Fruit fly (Drosophila melanogaster): ENCODE results near the gene CG13983.

Gene CG13983

DNA sequence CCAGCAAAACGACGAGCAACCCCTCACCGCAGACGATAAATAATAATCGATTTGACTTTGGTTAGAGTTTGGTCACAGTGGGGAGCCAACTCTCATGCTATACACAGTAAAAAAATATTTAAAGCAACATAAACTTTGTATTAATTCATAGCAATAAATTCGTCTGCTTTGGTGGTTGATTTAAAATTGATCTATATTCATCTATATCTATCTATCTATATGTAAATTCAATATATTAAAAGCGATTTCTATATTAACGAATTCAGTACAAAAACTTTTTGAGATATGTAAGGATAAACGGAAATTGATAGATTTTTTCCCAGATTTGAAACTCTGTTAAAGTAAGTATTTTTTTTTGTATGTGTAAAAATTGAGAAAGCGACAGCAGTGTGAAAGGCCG is 45.6 kb upstream of the CG13983 start (continued):
- TF ChIP-seq pum (GFP tag; optimal IDR thresholded peaks at IDR 0.05) (no peak), CG43689 (GFP tag; IDR thresholded peaks at IDR 0.05) (no peak), ato (GFP tag; IDR thresholded peaks at IDR 0.05; ENCODE audit: partially characterized antibody) (no peak), CG4820 (GFP tag; optimal IDR thresholded peaks at IDR 0.05) (no peak), lilli (GFP tag; optimal IDR thresholded peaks at IDR 0.05) (no peak), CG34224 (GFP tag; IDR thresholded peaks at IDR 0.05; ENCODE audit: partially characterized antibody) (no peak), CG12299 (tag; optimal IDR thresholded peaks at IDR 0.05) (no peak), CG3847 (GFP tag; IDR thresholded peaks at IDR 0.05) (no peak), br (optimal IDR thresholded peaks at IDR 0.05) (no peak), pita (GFP tag; optimal IDR thresholded peaks at IDR 0.05) (no peak), org-1 (GFP tag; optimal IDR thresholded peaks at IDR 0.05) (no peak), ind (GFP tag; optimal IDR thresholded peaks at IDR 0.05) (no peak), cg (GFP tag; optimal IDR thresholded peaks at IDR 0.05) (no peak), CG17802 (tag; optimal IDR thresholded peaks at IDR 0.05) (no peak), CG18262 (tag; optimal IDR thresholded peaks at IDR 0.05) (peak; percentile 47), CG7556 (GFP tag; optimal IDR thresholded peaks at IDR 0.05) (peak; percentile 33), onecut (GFP tag; IDR thresholded peaks at IDR 0.05) (no peak), rib (GFP tag; IDR thresholded peaks at IDR 0.05) (no peak), CG30403 (GFP tag; optimal IDR thresholded peaks at IDR 0.05) (no peak), NC2α (GFP tag; optimal IDR thresholded peaks at IDR 0.05) (no peak), CG9437 (GFP tag; optimal IDR thresholded peaks at IDR 0.05) (no peak), pros (GFP tag; optimal IDR thresholded peaks at IDR 0.05) (no peak), Hsf (GFP tag; optimal IDR thresholded peaks at IDR 0.05) (no peak), Dbx (GFP tag; IDR thresholded peaks at IDR 0.05) (no peak), jumu (GFP tag; optimal IDR thresholded peaks at IDR 0.05) (no peak), sd (tag; optimal IDR thresholded peaks at IDR 0.05) (no peak), fd64A (GFP tag; optimal IDR thresholded peaks at IDR 0.05) (no peak), Hr51 (GFP tag; optimal IDR thresholded peaks at IDR 0.05) (peak in 1 of 2 experiments; percentile 22), disco-r (GFP tag; optimal IDR thresholded peaks at IDR 0.05) (no peak), Hey (tag; optimal IDR thresholded peaks at IDR 0.05) (no peak), CG17912 (GFP tag; optimal IDR thresholded peaks at IDR 0.05) (no peak), fru (optimal IDR thresholded peaks at IDR 0.05) (no peak), CG32772 (GFP tag; IDR thresholded peaks at IDR 0.05) (no peak), CG11456 (GFP tag; IDR thresholded peaks at IDR 0.05) (no peak), Meics (GFP tag; optimal IDR thresholded peaks at IDR 0.05) (peak; percentile 12), sob (GFP tag; IDR thresholded peaks at IDR 0.05) (no peak), tna (GFP tag; IDR thresholded peaks at IDR 0.05; ENCODE audit: partially characterized antibody) (no peak), CG12744 (GFP tag; optimal IDR thresholded peaks at IDR 0.05) (no peak), vvl (GFP tag; IDR thresholded peaks at IDR 0.05) (no peak), stc (GFP tag; IDR thresholded peaks at IDR 0.05) (no peak), CG5245 (GFP tag; optimal IDR thresholded peaks at IDR 0.05) (no peak), mirr (GFP tag; optimal IDR thresholded peaks at IDR 0.05) (no peak), gro (GFP tag; optimal IDR thresholded peaks at IDR 0.05) (no peak), Stat92E (GFP tag; optimal IDR thresholded peaks at IDR 0.05) (no peak), caup (GFP tag; optimal IDR thresholded peaks at IDR 0.05; ENCODE audit: severe bottlenecking) (no peak), jigr1 (GFP tag; IDR thresholded peaks at IDR 0.05) (no peak), Dfd (GFP tag; optimal IDR thresholded peaks at IDR 0.05) (no peak), row (GFP tag; IDR thresholded peaks at IDR 0.05) (0 out of 3 replicates have a peak, but pooled peaks have one; percentile 23), Vsx1 (GFP tag; optimal IDR thresholded peaks at IDR 0.05) (no peak), lab (GFP tag; optimal IDR thresholded peaks at IDR 0.05) (peak; percentile 57), Atf3 (GFP tag; optimal IDR thresholded peaks at IDR 0.05) (no peak), CG15269 (tag; optimal IDR thresholded peaks at IDR 0.05) (peak; percentile 5)

Data from whole organism, embryonic.